Worm (Caenorhabditis elegans) whole organism, mixed stage, embryonic: Measurements from ENCODE around the gene R04E5.9.

Experiments used
- ham-2 ChIP-seq: fragments of 200-800 bp; sonication (Bioruptor generic); optimal IDR thresholded peaks from 2 replicates; lab custom pipeline; 2018; ENCODE audit warnings: mild to moderate bottlenecking, missing genetic modification characterization, missing compliant biosample characterization
- hlh-1 ChIP-seq: fragments of 150-350 bp; optimal IDR thresholded peaks from 2 replicates; lab custom pipeline; 2014; ENCODE audit warnings: missing biosample characterization, missing genetic modification reagents, missing genetic modification characterization
- mep-1 ChIP-seq: fragments of 150-350 bp; optimal IDR thresholded peaks from 2 replicates; lab custom pipeline; 2017; ENCODE audit warnings: missing biosample characterization, missing genetic modification reagents, missing genetic modification characterization, inconsistent platforms
- nhr-2 ChIP-seq: fragments of 150-350 bp; optimal IDR thresholded peaks from 2 replicates; lab custom pipeline; 2014; ENCODE audit warnings: missing biosample characterization, missing genetic modification characterization
- nhr-237 ChIP-seq: fragments of 150-350 bp; optimal IDR thresholded peaks from 2 replicates; lab custom pipeline; 2014; ENCODE audit warnings: missing biosample characterization, missing genetic modification characterization
- nhr-28 ChIP-seq: fragments of 150-350 bp; optimal IDR thresholded peaks from 2 replicates; lab custom pipeline; 2014; ENCODE audit warnings: missing biosample characterization, missing genetic modification characterization
- snpc-4 ChIP-seq: fragments of 150-350 bp; optimal IDR thresholded peaks from 2 replicates; lab custom pipeline; 2014; ENCODE audit warnings: missing biosample characterization, missing genetic modification characterization
- ztf-11 ChIP-seq: fragments of 150-350 bp; optimal IDR thresholded peaks from 2 replicates; lab custom pipeline; 2014; ENCODE audit warnings: missing biosample characterization, missing genetic modification characterization

DNA sequence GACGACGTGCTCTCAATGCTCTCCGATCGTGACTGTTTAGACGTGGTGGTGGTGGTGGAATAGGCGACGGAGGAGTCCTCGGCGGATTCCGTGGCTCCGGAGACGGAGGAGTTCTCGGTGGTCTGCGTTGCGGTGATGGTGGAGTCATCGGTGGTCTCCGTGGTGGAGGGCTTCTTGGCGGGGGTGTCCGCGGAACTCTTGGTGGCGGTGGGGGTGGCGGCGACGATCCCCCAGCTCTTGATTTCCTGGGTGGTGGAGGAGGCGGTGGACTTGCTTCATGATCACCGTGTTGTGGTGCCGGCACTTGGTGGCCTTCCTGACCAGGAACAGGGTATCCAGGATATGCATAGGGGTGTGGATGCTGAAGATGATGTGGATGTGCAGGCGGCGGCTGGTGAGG lies 5.5 kb downstream of the R04E5.9 start:
- no peak for TF ChIP-seq nhr-28 (tag; lab: Kevin White, UChicago)
- TF ChIP-seq mep-1: no peak
- no peak for TF ChIP-seq ztf-11 (tag; lab: Kevin White, UChicago)
- no peak for TF ChIP-seq hlh-1
- no peak for TF ChIP-seq nhr-2 (tag; lab: Kevin White, UChicago)
- no peak for TF ChIP-seq snpc-4 (tag; lab: Kevin White, UChicago)
- TF ChIP-seq nhr-237: no peak
- TF ChIP-seq ham-2 (GFP tag; lab: Kevin White, UChicago): no peak
